Worm (Caenorhabditis elegans): ENCODE data around the gene clc-5.

The clc-5 gene

DNA sequence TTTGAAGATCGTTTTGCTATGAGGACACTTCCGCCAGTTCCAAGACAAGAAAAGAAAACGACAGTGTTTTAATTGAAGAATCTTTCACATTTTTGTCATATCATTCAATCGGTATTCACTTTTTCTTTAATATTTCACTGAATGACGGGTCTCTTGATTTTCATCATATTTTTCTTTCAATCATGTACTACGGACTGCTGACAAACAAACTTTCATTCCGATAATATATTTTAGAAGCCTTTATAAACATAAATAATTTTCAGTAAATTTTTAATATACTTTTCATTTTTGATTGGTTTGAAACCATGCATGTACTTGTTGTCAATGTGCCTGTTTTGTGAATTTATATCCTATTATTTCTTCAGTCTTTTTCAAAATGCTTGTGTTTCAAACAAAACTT is at the start of gene clc-5:
Gene clc-5 (plus strand): TSS at position 301 of the 400 bp plus-strand sequence.
- TF ChIP-seq hmg-4 (GFP tag; optimal IDR thresholded peaks at IDR 0.05), result no peak
- no peak for TF ChIP-seq tbx-37 (GFP tag; conservative IDR thresholded peaks at IDR 0.05)
- no peak for TF ChIP-seq ceh-36 (tag; optimal IDR thresholded peaks at IDR 0.05)
- TF ChIP-seq scrt-1 (GFP tag; IDR thresholded peaks at IDR 0.05), result no peak
- TF ChIP-seq ets-7 (tag; optimal IDR thresholded peaks at IDR 0.05), result no peak

- TF ChIP-seq ceh-36 (tag; optimal IDR thresholded peaks at IDR 0.05) (no peak), flt-1 (GFP tag; IDR thresholded peaks at IDR 0.05) (no peak), scrt-1 (GFP tag; IDR thresholded peaks at IDR 0.05) (no peak), ets-7 (tag; optimal IDR thresholded peaks at IDR 0.05) (no peak), hnd-1 (tag; optimal IDR thresholded peaks at IDR 0.05) (no peak), hmbx-1 (tag; optimal IDR thresholded peaks at IDR 0.05) (no peak), ceh-13 (GFP tag; optimal IDR thresholded peaks at IDR 0.05) (no peak), tbx-37 (GFP tag; conservative IDR thresholded peaks at IDR 0.05) (no peak), pes-1 (GFP tag; IDR thresholded peaks at IDR 0.05) (no peak), tra-4 (tag; optimal IDR thresholded peaks at IDR 0.05) (no peak), B0310.2 (tag; optimal IDR thresholded peaks at IDR 0.05) (no peak), aly-1 (tag; optimal IDR thresholded peaks at IDR 0.05) (no peak), hmg-4 (GFP tag; optimal IDR thresholded peaks at IDR 0.05) (no peak), tbx-11 (GFP tag; IDR thresholded peaks at IDR 0.05) (no peak), sea-1 (GFP tag; conservative IDR thresholded peaks at IDR 0.05) (no peak), ama-1 (optimal IDR thresholded peaks at IDR 0.05) (no peak), F13C5.2 (tag; optimal IDR thresholded peaks at IDR 0.05) (no peak)
Observed at ce11 chrX:7390270-7390669, 43.1 kb upstream of the clc-5 start, which contains the start of gene C10A4.6. Gene C10A4.6 (plus strand): TSS chrX:7390570.

- no peak for TF ChIP-seq F13C5.2 (tag; optimal IDR thresholded peaks at IDR 0.05)
- TF ChIP-seq pes-1 (GFP tag; IDR thresholded peaks at IDR 0.05), result no peak
- no peak for TF ChIP-seq aly-1 (tag; optimal IDR thresholded peaks at IDR 0.05)
- no peak for TF ChIP-seq sea-1 (GFP tag; conservative IDR thresholded peaks at IDR 0.05)
- TF ChIP-seq ceh-36 (tag; optimal IDR thresholded peaks at IDR 0.05), result no peak
- TF ChIP-seq flt-1 (GFP tag; IDR thresholded peaks at IDR 0.05), result no peak
- TF ChIP-seq B0310.2 (tag; optimal IDR thresholded peaks at IDR 0.05), result no peak
- TF ChIP-seq hmbx-1 (tag; optimal IDR thresholded peaks at IDR 0.05), result no peak
- TF ChIP-seq ets-7 (tag; optimal IDR thresholded peaks at IDR 0.05), result no peak
- no peak for TF ChIP-seq ceh-13 (GFP tag; optimal IDR thresholded peaks at IDR 0.05)
- no peak for TF ChIP-seq hmg-4 (GFP tag; optimal IDR thresholded peaks at IDR 0.05)
- TF ChIP-seq scrt-1 (GFP tag; IDR thresholded peaks at IDR 0.05), result no peak
Observed at ce11 chrX:7393167-7393566, 40.2 kb upstream of the clc-5 start, which contains the start of gene gad-2. Gene gad-2 (plus strand): TSS chrX:7393467.

ce11 chrX:7397935-7398334 is 35.4 kb upstream of the clc-5 start, which contains the start of gene C10A4.13:
Gene C10A4.13 (minus strand): TSS chrX:7398035.
- no peak for TF ChIP-seq tbx-11 (GFP tag; IDR thresholded peaks at IDR 0.05)
- no peak for TF ChIP-seq tbx-37 (GFP tag; conservative IDR thresholded peaks at IDR 0.05)
- TF ChIP-seq ets-7 (tag; optimal IDR thresholded peaks at IDR 0.05), result no peak
- no peak for TF ChIP-seq aly-1 (tag; optimal IDR thresholded peaks at IDR 0.05)
- TF ChIP-seq ama-1 (optimal IDR thresholded peaks at IDR 0.05), result no peak
- TF ChIP-seq flt-1 (GFP tag; IDR thresholded peaks at IDR 0.05), result no peak
- no peak for TF ChIP-seq pes-1 (GFP tag; IDR thresholded peaks at IDR 0.05)
- TF ChIP-seq ceh-36 (tag; optimal IDR thresholded peaks at IDR 0.05), result no peak
- no peak for TF ChIP-seq hmbx-1 (tag; optimal IDR thresholded peaks at IDR 0.05)
- TF ChIP-seq scrt-1 (GFP tag; IDR thresholded peaks at IDR 0.05), result no peak

- TF ChIP-seq hnd-1 (tag; optimal IDR thresholded peaks at IDR 0.05) (no peak), hmg-4 (GFP tag; optimal IDR thresholded peaks at IDR 0.05) (no peak), ceh-13 (GFP tag; optimal IDR thresholded peaks at IDR 0.05) (no peak), scrt-1 (GFP tag; IDR thresholded peaks at IDR 0.05) (no peak), tbx-37 (GFP tag; conservative IDR thresholded peaks at IDR 0.05) (no peak), ama-1 (optimal IDR thresholded peaks at IDR 0.05) (no peak), pes-1 (GFP tag; IDR thresholded peaks at IDR 0.05) (no peak), flt-1 (GFP tag; IDR thresholded peaks at IDR 0.05) (no peak)
Observed at ce11 chrX:7398584-7398983, 34.8 kb upstream of the clc-5 start, which contains the start of gene C10A4.10. Gene C10A4.10 (plus strand): TSS chrX:7398884.

- TF ChIP-seq scrt-1 (GFP tag; IDR thresholded peaks at IDR 0.05) (no peak), sea-1 (GFP tag; conservative IDR thresholded peaks at IDR 0.05) (no peak), ceh-13 (GFP tag; optimal IDR thresholded peaks at IDR 0.05) (no peak), ceh-36 (tag; optimal IDR thresholded peaks at IDR 0.05) (no peak), hmbx-1 (tag; optimal IDR thresholded peaks at IDR 0.05) (no peak), tbx-37 (GFP tag; conservative IDR thresholded peaks at IDR 0.05) (no peak), ets-7 (tag; optimal IDR thresholded peaks at IDR 0.05) (no peak), hnd-1 (tag; optimal IDR thresholded peaks at IDR 0.05) (no peak), flt-1 (GFP tag; IDR thresholded peaks at IDR 0.05) (no peak), tbx-11 (GFP tag; IDR thresholded peaks at IDR 0.05) (no peak), F13C5.2 (tag; optimal IDR thresholded peaks at IDR 0.05) (no peak), ama-1 (optimal IDR thresholded peaks at IDR 0.05) (no peak), B0310.2 (tag; optimal IDR thresholded peaks at IDR 0.05) (no peak), hmg-4 (GFP tag; optimal IDR thresholded peaks at IDR 0.05) (no peak), tra-4 (tag; optimal IDR thresholded peaks at IDR 0.05) (no peak), aly-1 (tag; optimal IDR thresholded peaks at IDR 0.05) (no peak), pes-1 (GFP tag; IDR thresholded peaks at IDR 0.05) (no peak)
Observed at ce11 chrX:7400788-7401187, 32.6 kb upstream of the clc-5 start, which contains the start of gene C10A4.4. Gene C10A4.4 (plus strand): TSS chrX:7401088.

ce11 chrX:7404551-7404950 is 28.8 kb upstream of the clc-5 start:
- TF ChIP-seq aly-1 (tag; optimal IDR thresholded peaks at IDR 0.05) (no peak), ets-7 (tag; optimal IDR thresholded peaks at IDR 0.05) (no peak), ceh-36 (tag; optimal IDR thresholded peaks at IDR 0.05) (no peak), ama-1 (optimal IDR thresholded peaks at IDR 0.05) (no peak), hnd-1 (tag; optimal IDR thresholded peaks at IDR 0.05) (no peak), pes-1 (GFP tag; IDR thresholded peaks at IDR 0.05) (no peak), ceh-13 (GFP tag; optimal IDR thresholded peaks at IDR 0.05) (no peak), tbx-37 (GFP tag; conservative IDR thresholded peaks at IDR 0.05) (no peak), scrt-1 (GFP tag; IDR thresholded peaks at IDR 0.05) (no peak), sea-1 (GFP tag; conservative IDR thresholded peaks at IDR 0.05) (no peak), tbx-11 (GFP tag; IDR thresholded peaks at IDR 0.05) (no peak)
